Fruit fly (Drosophila melanogaster) whole organism: ENCODE data around the gene pch2.

Source experiments
- CG8478 ChIP-seq: fragments of >200 bp; optimal IDR thresholded peaks from 2 replicates; lab custom pipeline; 2018; ENCODE audit warnings: inconsistent platforms
- Dll ChIP-seq: fragments of >200 bp; optimal IDR thresholded peaks from 2 replicates; lab custom pipeline; 2017
- EcR ChIP-seq, 2 experiments: fragments of >200 bp; optimal IDR thresholded peaks; 2 replicates each; lab custom pipeline; 2017; ENCODE audit warnings: missing biosample characterization in 2 of 2, missing genetic modification characterization in 2 of 2, missing genetic modification reagents in 2 of 2
- pan ChIP-seq: fragments of >200 bp; optimal IDR thresholded peaks from 2 replicates; lab custom pipeline; 2017
- psq ChIP-seq: fragments of >200 bp; optimal IDR thresholded peaks from 2 replicates; lab custom pipeline; 2017
- usp ChIP-seq: fragments of >200 bp; optimal IDR thresholded peaks from 2 replicates; lab custom pipeline; 2017; ENCODE audit warnings: missing biosample characterization, missing genetic modification characterization, mixed read lengths

DNA sequence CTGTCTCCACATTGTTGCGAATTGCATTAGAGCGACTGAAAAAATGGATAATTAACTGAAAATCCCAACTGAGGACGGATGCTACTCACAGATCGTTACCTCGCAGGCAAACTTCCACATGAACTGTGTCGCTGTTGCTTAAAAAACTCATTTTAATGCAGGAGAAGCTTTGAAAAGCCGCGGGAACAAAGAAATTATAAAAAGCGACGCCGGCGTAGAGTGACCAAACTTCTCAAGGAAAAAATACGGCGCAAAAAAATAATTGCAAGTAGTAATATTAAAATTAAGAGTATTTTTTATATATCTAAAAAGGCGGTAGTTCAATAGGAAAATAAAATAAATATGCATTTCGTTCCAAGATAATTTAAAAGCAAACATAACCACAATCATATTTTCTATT is at the start of gene pch2:
- TF ChIP-seq usp (no peak), CG8478 (lab: Kevin White, UChicago) (no peak), EcR (GFP tag; optimal IDR thresholded peaks at IDR 0.05; lab: Kevin White, UChicago) (no peak), psq (lab: Kevin White, UChicago) (no peak), pan (no peak), Dll (lab: Kevin White, UChicago) (no peak)
